Comparison of ENCODE assay signal across 1 fruit fly cellular context in genomic region chrX:15653364-15653809, dm6.
TF ChIP-seq lines count a peak whose summit lies in the region.

No protein-coding gene starts in this region.

TF ChIP-seq in whole organism, embryonic, 481 proteins besides CTCF, POLR2A, EP300 and RAD21 (continued from another document and continues in another):
- peak; percentile 38 for TF ChIP-seq nmo (GFP tag; optimal IDR thresholded peaks at IDR 0.05; lab: Kevin White, UChicago)
- peak; percentile 22 for TF ChIP-seq Dp (GFP tag; optimal IDR thresholded peaks at IDR 0.05; lab: Kevin White, UChicago)
- peak; percentile 45 for TF ChIP-seq Hmr (GFP tag; optimal IDR thresholded peaks at IDR 0.05; lab: Kevin White, UChicago)
- peak; percentile 4 for TF ChIP-seq Blimp-1 (GFP tag; optimal IDR thresholded peaks at IDR 0.05; lab: Kevin White, UChicago)
- TF ChIP-seq CG10267 (tag; optimal IDR thresholded peaks at IDR 0.05; lab: Kevin White, UChicago), result peak; percentile 38
- TF ChIP-seq CG10979 (tag; optimal IDR thresholded peaks at IDR 0.05; lab: Kevin White, UChicago), result peak; percentile 17
- peak; percentile 65; the same call in 1 of the 3 replicates for TF ChIP-seq CG34224 (GFP tag; IDR thresholded peaks at IDR 0.05; lab: Robert Waterston, UW; ENCODE audit: partially characterized antibody)
- peak; percentile 13 for TF ChIP-seq Jarid2 (GFP tag; optimal IDR thresholded peaks at IDR 0.05; lab: Kevin White, UChicago)
- TF ChIP-seq CG18619 (GFP tag; optimal IDR thresholded peaks at IDR 0.05; lab: Kevin White, UChicago), result no peak
- no peak for TF ChIP-seq Ets97D (GFP tag; optimal IDR thresholded peaks at IDR 0.05; lab: Kevin White, UChicago)
- peak; percentile 94 for TF ChIP-seq HLH4C (GFP tag; IDR thresholded peaks at IDR 0.05; lab: Robert Waterston, UW; ENCODE audit: partially characterized antibody)
- TF ChIP-seq Med (GFP tag; lab: Kevin White, UChicago), result peak; percentile 92
- no peak for TF ChIP-seq Gug (GFP tag; IDR thresholded peaks at IDR 0.05; lab: Robert Waterston, UW)
- no peak for TF ChIP-seq CG8478 (optimal IDR thresholded peaks at IDR 0.05; lab: Kevin White, UChicago)
- peak; percentile 54 for TF ChIP-seq inv (GFP tag; IDR thresholded peaks at IDR 0.05; lab: Robert Waterston, UW; ENCODE audit: partially characterized antibody)
- TF ChIP-seq CG12769 (tag; optimal IDR thresholded peaks at IDR 0.05; lab: Kevin White, UChicago), result no peak
- peak; percentile 69 for TF ChIP-seq Scr (GFP tag; IDR thresholded peaks at IDR 0.05; lab: Robert Waterston, UW; ENCODE audit: partially characterized antibody)
- no peak for TF ChIP-seq CG6683 (GFP tag; optimal IDR thresholded peaks at IDR 0.05; lab: Kevin White, UChicago)
- peak; percentile 26; the same call in 1 of the 2 replicates for TF ChIP-seq CG4730 (GFP tag; IDR thresholded peaks at IDR 0.05; lab: Robert Waterston, UW)
- peak; percentile 57 for TF ChIP-seq CG13287 (GFP tag; IDR thresholded peaks at IDR 0.05; lab: Robert Waterston, UW; ENCODE audit: partially characterized antibody)
- peak; percentile 76 for TF ChIP-seq sna (GFP tag; IDR thresholded peaks at IDR 0.05; lab: Robert Waterston, UW; ENCODE audit: partially characterized antibody)
- no peak for TF ChIP-seq CG10431 (GFP tag; optimal IDR thresholded peaks at IDR 0.05; lab: Kevin White, UChicago)
- TF ChIP-seq CG2889 (GFP tag; IDR thresholded peaks at IDR 0.05; lab: Robert Waterston, UW), result no peak
- no peak for TF ChIP-seq prd (optimal IDR thresholded peaks at IDR 0.05; lab: Kevin White, UChicago)
- peak; percentile 48; the same call in 2 of the 3 replicates for TF ChIP-seq prd (GFP tag; IDR thresholded peaks at IDR 0.05; lab: Robert Waterston, UW)
- TF ChIP-seq Dip3 (GFP tag; optimal IDR thresholded peaks at IDR 0.05; lab: Kevin White, UChicago), result no peak
- 0 out of 3 replicates have a peak, but pooled peaks have one; percentile 35 for TF ChIP-seq zfh1 (GFP tag; IDR thresholded peaks at IDR 0.05; lab: Robert Waterston, UW)
- peak; percentile 55; the same call in 2 of the 3 replicates for TF ChIP-seq Aef1 (GFP tag; IDR thresholded peaks at IDR 0.05; lab: Robert Waterston, UW)
- peak in 1 of 2 experiments; percentile 48 for TF ChIP-seq chif (GFP tag; optimal IDR thresholded peaks at IDR 0.05; lab: Kevin White, UChicago)
- TF ChIP-seq unpg (GFP tag; optimal IDR thresholded peaks at IDR 0.05; lab: Kevin White, UChicago), result peak; percentile 32
- no peak for TF ChIP-seq lov (optimal IDR thresholded peaks at IDR 0.05; lab: Kevin White, UChicago)
- peak; percentile 15; the same call in 1 of the 3 replicates for TF ChIP-seq lov (GFP tag; IDR thresholded peaks at IDR 0.05; lab: Robert Waterston, UW)
- peak; percentile 74 for TF ChIP-seq Bgb (GFP tag; IDR thresholded peaks at IDR 0.05; lab: Robert Waterston, UW; ENCODE audit: partially characterized antibody)
- 0 out of 2 replicates have a peak, but pooled peaks have one; percentile 26 for TF ChIP-seq H2.0 (GFP tag; IDR thresholded peaks at IDR 0.05; lab: Robert Waterston, UW)
- TF ChIP-seq bsh (GFP tag; optimal IDR thresholded peaks at IDR 0.05; lab: Kevin White, UChicago), result peak in 1 of 2 experiments; percentile 41
- TF ChIP-seq CoRest (tag; optimal IDR thresholded peaks at IDR 0.05; lab: Kevin White, UChicago), result peak; percentile 44
- TF ChIP-seq B-H2 (GFP tag; optimal IDR thresholded peaks at IDR 0.05; lab: Kevin White, UChicago), result peak; percentile 23
- peak in 1 of 2 experiments; percentile 44 for TF ChIP-seq Pdp1 (GFP tag; optimal IDR thresholded peaks at IDR 0.05; lab: Kevin White, UChicago)
- TF ChIP-seq Ets65A (GFP tag; lab: Kevin White, UChicago), result peak; percentile 94
- TF ChIP-seq CG12155 (GFP tag; optimal IDR thresholded peaks at IDR 0.05; lab: Kevin White, UChicago), result peak; percentile 4
- peak; percentile 51 for TF ChIP-seq NfI (GFP tag; optimal IDR thresholded peaks at IDR 0.05; lab: Kevin White, UChicago)
- TF ChIP-seq lmd (GFP tag; IDR thresholded peaks at IDR 0.05; lab: Robert Waterston, UW), result peak; percentile 48; the same call in 1 of the 2 replicates
- peak; percentile 1 for TF ChIP-seq zfh2 (GFP tag; optimal IDR thresholded peaks at IDR 0.05; lab: Kevin White, UChicago)
- no peak for TF ChIP-seq pan (optimal IDR thresholded peaks at IDR 0.05; lab: Kevin White, UChicago)
- TF ChIP-seq pan (GFP tag; optimal IDR thresholded peaks at IDR 0.05 in 1 of 2, IDR thresholded peaks at IDR 0.05 in 1 of 2), result peak in 1 of 2 experiments; percentile 52
- TF ChIP-seq CG1603 (tag; optimal IDR thresholded peaks at IDR 0.05; lab: Kevin White, UChicago), result peak; percentile 50
- TF ChIP-seq insv (GFP tag; optimal IDR thresholded peaks at IDR 0.05; lab: Kevin White, UChicago), result peak in 1 of 2 experiments; percentile 4
- peak; percentile 80 for TF ChIP-seq nerfin-2 (GFP tag; IDR thresholded peaks at IDR 0.05; lab: Robert Waterston, UW; ENCODE audit: partially characterized antibody)
- TF ChIP-seq zen (tag; optimal IDR thresholded peaks at IDR 0.05; lab: Kevin White, UChicago), result peak; percentile 61
- TF ChIP-seq CG2120 (GFP tag; optimal IDR thresholded peaks at IDR 0.05; lab: Kevin White, UChicago), result peak; percentile 15
- peak; percentile 8 for TF ChIP-seq CG12659 (GFP tag; optimal IDR thresholded peaks at IDR 0.05; lab: Kevin White, UChicago)
- 0 out of 2 replicates have a peak, but pooled peaks have one; percentile 35 for TF ChIP-seq CG11085 (GFP tag; IDR thresholded peaks at IDR 0.05; lab: Robert Waterston, UW)
- TF ChIP-seq CG7745 (tag; optimal IDR thresholded peaks at IDR 0.05; lab: Kevin White, UChicago), result peak; percentile 43
- no peak for TF ChIP-seq ATbp (GFP tag; optimal IDR thresholded peaks at IDR 0.05; lab: Kevin White, UChicago)
- TF ChIP-seq Dll (GFP tag; IDR thresholded peaks at IDR 0.05; lab: Robert Waterston, UW; ENCODE audit: partially characterized antibody), result peak; percentile 64; the same call in 3 of the 4 replicates
- TF ChIP-seq esg (GFP tag; conservative IDR thresholded peaks at IDR 0.05; lab: Robert Waterston, UW), result no peak
- peak; percentile 24; the same call in 1 of the 3 replicates for TF ChIP-seq dysf (GFP tag; IDR thresholded peaks at IDR 0.05; lab: Robert Waterston, UW)
- 0 out of 2 replicates have a peak, but pooled peaks have one; percentile 22 for TF ChIP-seq ranshi (GFP tag; IDR thresholded peaks at IDR 0.05; lab: Robert Waterston, UW)
- TF ChIP-seq CG7987 (GFP tag; optimal IDR thresholded peaks at IDR 0.05; lab: Kevin White, UChicago), result no peak
- no peak for TF ChIP-seq psq (GFP tag; optimal IDR thresholded peaks at IDR 0.05; lab: Kevin White, UChicago)
- no peak for TF ChIP-seq CG7271 (tag; optimal IDR thresholded peaks at IDR 0.05; lab: Kevin White, UChicago)
- no peak for TF ChIP-seq Adf1 (GFP tag; IDR thresholded peaks at IDR 0.05; lab: Robert Waterston, UW)
- TF ChIP-seq Mad (GFP tag; optimal IDR thresholded peaks at IDR 0.05; lab: Kevin White, UChicago), result peak; percentile 26
- peak; percentile 33 for TF ChIP-seq D19B (GFP tag; optimal IDR thresholded peaks at IDR 0.05; lab: Kevin White, UChicago)
- no peak for TF ChIP-seq dati (GFP tag; IDR thresholded peaks at IDR 0.05; lab: Robert Waterston, UW)
- TF ChIP-seq Sin3A (optimal IDR thresholded peaks at IDR 0.05; lab: Kevin White, UChicago), result no peak
- 0 out of 2 replicates have a peak, but pooled peaks have one; percentile 19 for TF ChIP-seq ssp (GFP tag; IDR thresholded peaks at IDR 0.05; lab: Robert Waterston, UW)
- no peak for TF ChIP-seq CG33557 (GFP tag; optimal IDR thresholded peaks at IDR 0.05; lab: Kevin White, UChicago)
- TF ChIP-seq CG4328 (GFP tag; optimal IDR thresholded peaks at IDR 0.05; lab: Kevin White, UChicago), result no peak
- TF ChIP-seq CG42726 (GFP tag; IDR thresholded peaks at IDR 0.05; lab: Robert Waterston, UW; ENCODE audit: partially characterized antibody), result peak; percentile 60
- peak; percentile 59; the same call in 1 of the 2 replicates for TF ChIP-seq CG9932 (GFP tag; IDR thresholded peaks at IDR 0.05; lab: Robert Waterston, UW)
- TF ChIP-seq CG11247 (GFP tag; IDR thresholded peaks at IDR 0.05; lab: Robert Waterston, UW), result peak; percentile 61; the same call in 1 of the 2 replicates
- TF ChIP-seq vvl (GFP tag; IDR thresholded peaks at IDR 0.05; lab: Robert Waterston, UW), result peak; percentile 60; the same call in 1 of the 2 replicates
- TF ChIP-seq CG1602 (GFP tag; optimal IDR thresholded peaks at IDR 0.05; lab: Kevin White, UChicago), result peak; percentile 37
- TF ChIP-seq sisA (GFP tag; IDR thresholded peaks at IDR 0.05; lab: Robert Waterston, UW), result peak; percentile 62
- 0 out of 2 replicates have a peak, but pooled peaks have one; percentile 9 for TF ChIP-seq ap (GFP tag; IDR thresholded peaks at IDR 0.05; lab: Robert Waterston, UW)
- TF ChIP-seq ken (GFP tag; IDR thresholded peaks at IDR 0.05; lab: Robert Waterston, UW), result 0 out of 3 replicates have a peak, but pooled peaks have one; percentile 25
- TF ChIP-seq dmrt11E (tag; optimal IDR thresholded peaks at IDR 0.05; lab: Kevin White, UChicago), result peak; percentile 25
- 0 out of 4 replicates have a peak, but pooled peaks have one; percentile 63 for TF ChIP-seq chinmo (GFP tag; IDR thresholded peaks at IDR 0.05; lab: Robert Waterston, UW; ENCODE audit: partially characterized antibody)
- no peak for TF ChIP-seq CG10147 (GFP tag; optimal IDR thresholded peaks at IDR 0.05; lab: Kevin White, UChicago)
- peak; percentile 29 for TF ChIP-seq CG16863 (GFP tag; optimal IDR thresholded peaks at IDR 0.05; lab: Kevin White, UChicago)
- peak; percentile 75 for TF ChIP-seq vnd (GFP tag; IDR thresholded peaks at IDR 0.05; lab: Robert Waterston, UW; ENCODE audit: partially characterized antibody)
- TF ChIP-seq CG32772 (GFP tag; IDR thresholded peaks at IDR 0.05; lab: Robert Waterston, UW), result 0 out of 2 replicates have a peak, but pooled peaks have one; percentile 40
- TF ChIP-seq row (GFP tag; IDR thresholded peaks at IDR 0.05; lab: Robert Waterston, UW), result 0 out of 3 replicates have a peak, but pooled peaks have one; percentile 12
- TF ChIP-seq Hsf (GFP tag; optimal IDR thresholded peaks at IDR 0.05; lab: Kevin White, UChicago), result peak; percentile 63
- TF ChIP-seq CG9817 (tag; optimal IDR thresholded peaks at IDR 0.05; lab: Kevin White, UChicago), result peak; percentile 65
- TF ChIP-seq CG7963 (GFP tag; IDR thresholded peaks at IDR 0.05; lab: Robert Waterston, UW; ENCODE audit: partially characterized antibody), result peak; percentile 63
- peak; percentile 37; the same call in 1 of the 2 replicates for TF ChIP-seq Rx (GFP tag; IDR thresholded peaks at IDR 0.05; lab: Robert Waterston, UW)
- TF ChIP-seq exex (tag; optimal IDR thresholded peaks at IDR 0.05; lab: Kevin White, UChicago), result no peak
- TF ChIP-seq sens (GFP tag; lab: Kevin White, UChicago), result peak; percentile 11
- no peak for TF ChIP-seq CG16815 (GFP tag; optimal IDR thresholded peaks at IDR 0.05; lab: Kevin White, UChicago)
- peak; percentile 37; the same call in 1 of the 2 replicates for TF ChIP-seq CG6689 (GFP tag; IDR thresholded peaks at IDR 0.05; lab: Robert Waterston, UW)
- peak; percentile 72 for TF ChIP-seq Rfx (GFP tag; IDR thresholded peaks at IDR 0.05; lab: Robert Waterston, UW)
- TF ChIP-seq HmgZ (tag; optimal IDR thresholded peaks at IDR 0.05; lab: Kevin White, UChicago), result peak; percentile 35
- peak; percentile 31 for TF ChIP-seq CG4820 (GFP tag; optimal IDR thresholded peaks at IDR 0.05; lab: Kevin White, UChicago)
- peak; percentile 19 for TF ChIP-seq gsb-n (tag; optimal IDR thresholded peaks at IDR 0.05; lab: Kevin White, UChicago)
- TF ChIP-seq mld (GFP tag; IDR thresholded peaks at IDR 0.05; lab: Robert Waterston, UW; ENCODE audit: partially characterized antibody), result peak; percentile 67; the same call in 1 of the 3 replicates
- peak; percentile 47; the same call in 1 of the 2 replicates for TF ChIP-seq onecut (GFP tag; IDR thresholded peaks at IDR 0.05; lab: Robert Waterston, UW)
- TF ChIP-seq CG4424 (GFP tag; optimal IDR thresholded peaks at IDR 0.05; lab: Kevin White, UChicago), result peak; percentile 8
- no peak for TF ChIP-seq C15 (GFP tag; IDR thresholded peaks at IDR 0.05; lab: Robert Waterston, UW)
- TF ChIP-seq GATAe (GFP tag; conservative IDR thresholded peaks at IDR 0.05; lab: Robert Waterston, UW), result no peak
- no peak for TF ChIP-seq CG8281 (tag; optimal IDR thresholded peaks at IDR 0.05; lab: Kevin White, UChicago)
- TF ChIP-seq HLH54F (GFP tag; optimal IDR thresholded peaks at IDR 0.05; lab: Kevin White, UChicago), result peak; percentile 20
- TF ChIP-seq Dek (tag; optimal IDR thresholded peaks at IDR 0.05; lab: Kevin White, UChicago), result peak; percentile 24
- TF ChIP-seq knrl (GFP tag; IDR thresholded peaks at IDR 0.05; lab: Robert Waterston, UW; ENCODE audit: partially characterized antibody), result peak; percentile 68
- TF ChIP-seq CG12391 (tag; optimal IDR thresholded peaks at IDR 0.05; lab: Kevin White, UChicago), result peak; percentile 12
- TF ChIP-seq CG3281 (GFP tag; optimal IDR thresholded peaks at IDR 0.05; lab: Kevin White, UChicago), result no peak
- TF ChIP-seq CG17829 (tag; optimal IDR thresholded peaks at IDR 0.05; lab: Kevin White, UChicago), result peak; percentile 60
- TF ChIP-seq CG1792 (GFP tag; optimal IDR thresholded peaks at IDR 0.05; lab: Kevin White, UChicago), result no peak
- TF ChIP-seq gem (tag; optimal IDR thresholded peaks at IDR 0.05; lab: Kevin White, UChicago), result peak; percentile 44
- no peak for TF ChIP-seq Trl (optimal IDR thresholded peaks at IDR 0.05; lab: Kevin White, UChicago)
- peak; percentile 29 for TF ChIP-seq Trl (GFP tag; optimal IDR thresholded peaks at IDR 0.05; lab: Kevin White, UChicago)
- TF ChIP-seq ems (GFP tag; optimal IDR thresholded peaks at IDR 0.05; lab: Kevin White, UChicago), result no peak
- TF ChIP-seq Meics (GFP tag; optimal IDR thresholded peaks at IDR 0.05; lab: Kevin White, UChicago), result peak; percentile 33
- peak; percentile 87 for TF ChIP-seq CG11456 (GFP tag; IDR thresholded peaks at IDR 0.05; lab: Robert Waterston, UW)
- peak; percentile 37; the same call in 1 of the 2 replicates for TF ChIP-seq E2f2 (GFP tag; IDR thresholded peaks at IDR 0.05; lab: Robert Waterston, UW)
- peak; percentile 49 for TF ChIP-seq CG17359 (tag; optimal IDR thresholded peaks at IDR 0.05; lab: Kevin White, UChicago)
- no peak for TF ChIP-seq CG8388 (GFP tag; optimal IDR thresholded peaks at IDR 0.05; lab: Kevin White, UChicago)
- TF ChIP-seq CG32532 (GFP tag; IDR thresholded peaks at IDR 0.05; lab: Robert Waterston, UW), result peak; percentile 80
- TF ChIP-seq pita (GFP tag; optimal IDR thresholded peaks at IDR 0.05; lab: Kevin White, UChicago), result peak; percentile 53
- TF ChIP-seq wor (GFP tag; IDR thresholded peaks at IDR 0.05; lab: Robert Waterston, UW), result no peak
- peak; percentile 54 for TF ChIP-seq stwl (tag; optimal IDR thresholded peaks at IDR 0.05; lab: Kevin White, UChicago)
- TF ChIP-seq az2 (GFP tag; optimal IDR thresholded peaks at IDR 0.05; lab: Kevin White, UChicago), result peak; percentile 32
- peak; percentile 31; the same call in 1 of the 2 replicates for TF ChIP-seq CG1024 (GFP tag; IDR thresholded peaks at IDR 0.05; lab: Robert Waterston, UW)
